Fruit fly (Drosophila melanogaster): ENCODE measurements around the gene CG43076.

CG43076 gene

DNA sequence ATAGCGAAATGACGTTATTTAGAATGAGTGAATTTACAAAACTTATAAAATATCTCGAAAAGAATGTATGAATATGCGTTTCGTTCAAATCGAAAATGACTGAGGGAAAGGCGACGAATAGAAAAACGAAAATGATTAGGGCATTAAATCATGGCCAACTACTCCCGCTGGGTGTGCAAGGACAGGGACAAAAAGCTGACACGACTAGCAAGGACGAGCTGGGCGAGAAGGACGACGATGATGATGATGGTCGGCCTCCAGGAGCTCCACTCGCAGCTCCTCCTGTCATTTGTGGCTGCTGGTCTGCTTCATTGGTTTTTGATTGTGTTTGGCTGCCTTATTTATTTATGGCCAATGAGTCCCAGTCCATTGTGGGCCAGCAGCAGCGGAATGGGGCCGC lies at the start of gene CG43076:
Gene CG43076 (minus strand): TSS at position 101 of the 400 bp plus-strand sequence.
- no peak for TF ChIP-seq tj (GFP tag; optimal IDR thresholded peaks at IDR 0.05)
- no peak for TF ChIP-seq CG33017 (tag; optimal IDR thresholded peaks at IDR 0.05)
- no peak for TF ChIP-seq CG7045 (GFP tag; optimal IDR thresholded peaks at IDR 0.05)
- TF ChIP-seq ovo (GFP tag; optimal IDR thresholded peaks at IDR 0.05): no peak
- no peak for TF ChIP-seq bab1 (GFP tag; optimal IDR thresholded peaks at IDR 0.05)
- TF ChIP-seq pad (GFP tag; optimal IDR thresholded peaks at IDR 0.05): no peak
- TF ChIP-seq Crg-1 (GFP tag; optimal IDR thresholded peaks at IDR 0.05): no peak
- no peak for TF ChIP-seq kay (GFP tag; ENCODE audit: borderline replicate concordance)
- no peak for TF ChIP-seq CG11617 (GFP tag; optimal IDR thresholded peaks at IDR 0.05)
- TF ChIP-seq cnc (optimal IDR thresholded peaks at IDR 0.05): no peak
- TF ChIP-seq CG1620 (GFP tag; optimal IDR thresholded peaks at IDR 0.05): no peak

DNA sequence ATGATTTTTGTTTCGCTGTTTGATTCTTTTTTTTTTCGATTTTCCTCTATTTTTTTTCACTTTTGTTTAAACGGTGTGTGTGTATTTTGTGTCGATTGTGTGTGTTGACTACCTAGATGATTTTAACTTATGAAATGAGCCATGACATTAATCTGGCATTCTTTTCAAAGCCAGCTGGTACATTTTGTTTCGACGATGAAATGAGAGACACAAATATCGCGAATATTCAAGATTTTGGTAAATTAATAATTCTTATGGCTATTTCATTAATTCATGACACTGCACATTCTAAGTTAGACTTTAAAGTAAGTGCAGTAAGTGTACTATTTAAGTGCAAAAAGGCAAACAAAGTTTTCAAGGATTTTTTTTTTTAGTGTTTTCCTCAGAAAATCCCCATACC lies 48.9 kb upstream of the CG43076 start, which contains the start of gene CG9106:
Gene CG9106 (minus strand): TSS at position 101 of the 400 bp plus-strand sequence.
- TF ChIP-seq ovo (GFP tag; optimal IDR thresholded peaks at IDR 0.05) (no peak), tj (GFP tag; optimal IDR thresholded peaks at IDR 0.05) (no peak), CG7045 (GFP tag; optimal IDR thresholded peaks at IDR 0.05) (no peak), CG5204 (GFP tag; optimal IDR thresholded peaks at IDR 0.05) (no peak), toe (GFP tag; optimal IDR thresholded peaks at IDR 0.05) (no peak), cnc (optimal IDR thresholded peaks at IDR 0.05) (no peak), Mnt (GFP tag; optimal IDR thresholded peaks at IDR 0.05) (no peak), Hr96 (GFP tag; optimal IDR thresholded peaks at IDR 0.05) (no peak), CG12768 (GFP tag; optimal IDR thresholded peaks at IDR 0.05) (no peak), CG33017 (tag; optimal IDR thresholded peaks at IDR 0.05) (no peak), CG11617 (GFP tag; optimal IDR thresholded peaks at IDR 0.05) (no peak), Clk (GFP tag; optimal IDR thresholded peaks at IDR 0.05) (no peak), CG7101 (tag; optimal IDR thresholded peaks at IDR 0.05) (no peak), kay (GFP tag; ENCODE audit: borderline replicate concordance) (no peak), Crg-1 (GFP tag; optimal IDR thresholded peaks at IDR 0.05) (no peak), bab1 (GFP tag; optimal IDR thresholded peaks at IDR 0.05) (no peak)

dm6 chrX:15259295-15259694 lies 35.9 kb upstream of the CG43076 start:
- TF ChIP-seq Hr96 (GFP tag; optimal IDR thresholded peaks at IDR 0.05) (no peak), CG14711 (tag; optimal IDR thresholded peaks at IDR 0.05) (no peak), tj (GFP tag; optimal IDR thresholded peaks at IDR 0.05) (no peak), cic (GFP tag; optimal IDR thresholded peaks at IDR 0.05) (no peak), CG1620 (GFP tag; optimal IDR thresholded peaks at IDR 0.05) (no peak), ovo (GFP tag; optimal IDR thresholded peaks at IDR 0.05) (no peak), CG33017 (tag; optimal IDR thresholded peaks at IDR 0.05) (no peak), CG11617 (GFP tag; optimal IDR thresholded peaks at IDR 0.05) (no peak), pad (GFP tag; optimal IDR thresholded peaks at IDR 0.05) (no peak), bab1 (GFP tag; optimal IDR thresholded peaks at IDR 0.05) (no peak), Clk (GFP tag; optimal IDR thresholded peaks at IDR 0.05) (no peak), Mnt (GFP tag; optimal IDR thresholded peaks at IDR 0.05) (no peak), CG5204 (GFP tag; optimal IDR thresholded peaks at IDR 0.05) (no peak), CG7045 (GFP tag; optimal IDR thresholded peaks at IDR 0.05) (no peak), Crg-1 (GFP tag; optimal IDR thresholded peaks at IDR 0.05) (no peak), toe (GFP tag; optimal IDR thresholded peaks at IDR 0.05) (no peak), CG7101 (tag; optimal IDR thresholded peaks at IDR 0.05) (no peak)

DNA sequence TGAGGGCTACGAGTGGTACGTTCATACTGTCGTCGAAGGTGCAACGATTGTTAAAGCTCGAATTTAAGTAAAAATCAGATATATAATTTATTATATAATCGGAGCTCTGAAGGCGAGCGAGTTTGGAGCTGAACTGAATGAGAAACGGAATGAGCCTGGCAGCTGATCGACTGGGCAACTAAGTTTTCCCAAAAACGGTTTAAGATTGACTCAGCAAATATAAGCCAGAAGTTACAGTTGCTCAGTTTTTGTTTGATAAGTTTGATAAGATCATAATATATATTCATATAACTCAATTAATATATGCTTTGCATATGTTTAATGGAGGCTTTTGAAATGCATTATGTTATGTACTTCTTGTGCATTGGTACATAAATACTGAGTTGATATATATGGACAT lies 21.4 kb upstream of the CG43076 start, which contains the start of gene PPYR1:
Gene PPYR1 (minus strand): TSS at position 101 of the 400 bp plus-strand sequence.
- no peak for TF ChIP-seq Hr96 (GFP tag; optimal IDR thresholded peaks at IDR 0.05)
- TF ChIP-seq ovo (GFP tag; optimal IDR thresholded peaks at IDR 0.05): no peak
- no peak for TF ChIP-seq CG7045 (GFP tag; optimal IDR thresholded peaks at IDR 0.05)
- TF ChIP-seq bab1 (GFP tag; optimal IDR thresholded peaks at IDR 0.05): no peak
- no peak for TF ChIP-seq CG1620 (GFP tag; optimal IDR thresholded peaks at IDR 0.05)
- TF ChIP-seq tj (GFP tag; optimal IDR thresholded peaks at IDR 0.05): no peak
- TF ChIP-seq cic (GFP tag; optimal IDR thresholded peaks at IDR 0.05): no peak
- no peak for TF ChIP-seq toe (GFP tag; optimal IDR thresholded peaks at IDR 0.05)
- no peak for TF ChIP-seq cnc (optimal IDR thresholded peaks at IDR 0.05)
- no peak for TF ChIP-seq pad (GFP tag; optimal IDR thresholded peaks at IDR 0.05)
- no peak for TF ChIP-seq kay (GFP tag; ENCODE audit: borderline replicate concordance)
- TF ChIP-seq Crg-1 (GFP tag; optimal IDR thresholded peaks at IDR 0.05): no peak
- TF ChIP-seq CG5204 (GFP tag; optimal IDR thresholded peaks at IDR 0.05): no peak
- TF ChIP-seq Clk (GFP tag; optimal IDR thresholded peaks at IDR 0.05): no peak
- no peak for TF ChIP-seq CG11617 (GFP tag; optimal IDR thresholded peaks at IDR 0.05)
- no peak for TF ChIP-seq CG33017 (tag; optimal IDR thresholded peaks at IDR 0.05)

DNA sequence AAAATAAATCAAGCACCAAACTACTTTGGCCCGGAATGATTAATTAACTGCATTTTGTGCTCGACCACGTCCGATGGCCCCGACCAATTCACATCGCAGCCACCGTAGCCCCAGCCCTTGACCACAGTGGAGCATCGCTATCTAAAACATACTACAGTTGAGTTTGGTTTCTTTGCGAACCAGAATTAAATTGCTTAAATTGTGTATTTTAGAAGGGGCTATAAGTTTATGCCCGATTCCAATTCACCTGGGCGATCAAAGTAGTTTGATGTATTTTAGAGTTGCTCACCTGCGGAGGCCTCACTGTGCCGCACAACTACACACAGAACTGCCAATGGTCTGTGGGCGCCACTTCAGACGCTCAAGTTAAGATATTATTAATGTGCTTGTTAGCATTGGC lies 11.9 kb upstream of the CG43076 start:
- no peak for TF ChIP-seq CG7045 (GFP tag; optimal IDR thresholded peaks at IDR 0.05)
- TF ChIP-seq CG11617 (GFP tag; optimal IDR thresholded peaks at IDR 0.05): no peak
- no peak for TF ChIP-seq kay (GFP tag; ENCODE audit: borderline replicate concordance)
- TF ChIP-seq CG12768 (GFP tag; optimal IDR thresholded peaks at IDR 0.05): no peak
- no peak for TF ChIP-seq pad (GFP tag; optimal IDR thresholded peaks at IDR 0.05)
- no peak for TF ChIP-seq ovo (GFP tag; optimal IDR thresholded peaks at IDR 0.05)
- TF ChIP-seq Mnt (GFP tag; optimal IDR thresholded peaks at IDR 0.05): no peak
- no peak for TF ChIP-seq Hr96 (GFP tag; optimal IDR thresholded peaks at IDR 0.05)
- TF ChIP-seq cnc (optimal IDR thresholded peaks at IDR 0.05): no peak
- no peak for TF ChIP-seq CG14711 (tag; optimal IDR thresholded peaks at IDR 0.05)
- TF ChIP-seq bab1 (GFP tag; optimal IDR thresholded peaks at IDR 0.05): no peak
- no peak for TF ChIP-seq CG7101 (tag; optimal IDR thresholded peaks at IDR 0.05)
- no peak for TF ChIP-seq CG33017 (tag; optimal IDR thresholded peaks at IDR 0.05)
- no peak for TF ChIP-seq tj (GFP tag; optimal IDR thresholded peaks at IDR 0.05)
- TF ChIP-seq toe (GFP tag; optimal IDR thresholded peaks at IDR 0.05): no peak
- no peak for TF ChIP-seq Crg-1 (GFP tag; optimal IDR thresholded peaks at IDR 0.05)
- TF ChIP-seq CG1620 (GFP tag; optimal IDR thresholded peaks at IDR 0.05): no peak

DNA sequence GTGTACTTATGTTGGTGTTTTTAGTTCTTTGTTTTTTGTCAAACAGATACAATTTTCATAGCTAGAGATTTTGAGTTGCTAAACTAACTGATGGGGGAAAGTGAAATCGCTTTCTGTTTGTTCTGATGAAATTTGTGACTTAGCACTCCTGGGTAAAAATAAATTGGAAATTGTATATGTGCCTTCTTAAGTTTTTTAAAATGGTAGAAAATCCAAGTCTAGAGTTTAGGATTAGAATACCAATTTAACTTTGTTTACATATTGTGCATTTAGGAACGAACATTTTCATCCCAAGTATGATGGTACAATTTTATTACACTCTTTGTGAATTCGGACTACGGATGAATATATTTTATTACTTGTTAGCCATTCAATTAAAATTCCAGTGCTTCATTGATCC lies 6.4 kb upstream of the CG43076 start, which contains the start of gene CG9101:
Gene CG9101 (minus strand): TSS at position 101 of the 400 bp plus-strand sequence.
- TF ChIP-seq CG33017 (tag; optimal IDR thresholded peaks at IDR 0.05) (no peak), Hr96 (GFP tag; optimal IDR thresholded peaks at IDR 0.05) (no peak), CG5204 (GFP tag; optimal IDR thresholded peaks at IDR 0.05) (no peak), Clk (GFP tag; optimal IDR thresholded peaks at IDR 0.05) (no peak), CG7045 (GFP tag; optimal IDR thresholded peaks at IDR 0.05) (no peak), toe (GFP tag; optimal IDR thresholded peaks at IDR 0.05) (no peak), Crg-1 (GFP tag; optimal IDR thresholded peaks at IDR 0.05) (no peak), CG14711 (tag; optimal IDR thresholded peaks at IDR 0.05) (no peak), cic (GFP tag; optimal IDR thresholded peaks at IDR 0.05) (no peak)
